Worm (Caenorhabditis elegans): ENCODE data around the gene nhr-262.
"Not testable (repeated sequence)": the region's sequence is repeated elsewhere in the genome, so short reads cannot be mapped to it uniquely, and the experiment has no call there.

DNA sequence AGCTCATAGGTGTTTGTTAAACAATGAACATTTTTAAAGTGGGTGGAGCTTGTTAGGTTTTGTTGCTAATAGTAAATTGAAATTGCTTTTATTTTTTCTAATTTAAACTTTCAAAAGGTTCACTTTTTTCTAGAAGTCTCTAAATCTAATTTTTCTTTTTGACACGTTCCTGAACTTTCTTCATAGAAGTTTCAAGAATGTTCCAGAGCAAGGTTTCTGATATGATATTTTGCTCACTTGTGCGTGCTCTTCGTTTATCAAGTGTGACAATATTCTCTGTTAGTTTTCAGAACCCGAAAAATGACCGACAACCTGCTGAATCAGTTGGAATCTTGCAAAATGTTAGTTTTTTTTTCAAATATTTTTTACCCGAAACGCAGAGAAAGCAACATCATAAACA, 34.0 kb downstream of the nhr-262 start, which contains the start of gene fbxa-148:
- TF ChIP-seq F52B5.7 (tag; optimal IDR thresholded peaks at IDR 0.05); ama-1 (optimal IDR thresholded peaks at IDR 0.05); ama-1 (GFP tag; optimal IDR thresholded peaks at IDR 0.05); egrh-3 (GFP tag; IDR thresholded peaks at IDR 0.05); pha-4 (tag; optimal IDR thresholded peaks at IDR 0.05): not testable (repeated sequence)
